Worm (Caenorhabditis elegans) whole organism, L4 larva: Measurements from ENCODE around the gene F31D5.6.

Experiments used
- D1046.2 ChIP-seq: fragments of 200-800 bp; sonication (Bioruptor generic); IDR thresholded peaks from 2 replicates; pipeline ENCODE4 v1.3.6; 2022; ENCODE audit warnings: missing genetic modification characterization, missing compliant biosample characterization
- F26F4.8 ChIP-seq: fragments of 200-800 bp; sonication (Bioruptor generic); conservative IDR thresholded peaks from 2 replicates; pipeline ENCODE4 v1.3.6; 2022; ENCODE audit warnings: missing genetic modification characterization, missing compliant biosample characterization
- F37D6.2 ChIP-seq: sonication (generic microtip); optimal IDR thresholded peaks from 2 replicates; lab custom pipeline; 2016; ENCODE audit warnings: mild to moderate bottlenecking, missing genetic modification characterization, missing compliant biosample characterization
- F44E2.7 ChIP-seq: fragments of 200-800 bp; sonication (Bioruptor generic); IDR thresholded peaks from 2 replicates; pipeline ENCODE4 v2.1.2; 2022; ENCODE audit warnings: missing genetic modification characterization, missing compliant biosample characterization
- F49E8.2 ChIP-seq: sonication (generic microtip); optimal IDR thresholded peaks from 2 replicates; lab custom pipeline; 2016; ENCODE audit warnings: missing compliant biosample characterization, mild to moderate bottlenecking, missing genetic modification characterization, borderline replicate concordance
- Y105C5A.15 ChIP-seq: fragments of 200-800 bp; sonication (Bioruptor generic); IDR thresholded peaks from 2 replicates; pipeline ENCODE4 v1.3.6; 2022; ENCODE audit warnings: missing genetic modification characterization, missing compliant biosample characterization
- Y5F2A.4 ChIP-seq: fragments of 200-800 bp; sonication (Bioruptor generic); optimal IDR thresholded peaks from 2 replicates; lab custom pipeline; 2018; ENCODE audit warnings: mild to moderate bottlenecking, missing genetic modification characterization, missing compliant biosample characterization
- Y75B8A.6 ChIP-seq: fragments of 200-800 bp; sonication (Bioruptor generic); IDR thresholded peaks from 2 replicates; pipeline ENCODE4 v1.3.6; 2022; ENCODE audit warnings: missing genetic modification reagents, missing genetic modification characterization, missing compliant biosample characterization
- aha-1 ChIP-seq: fragments of 150-350 bp; peaks from one replicate; lab custom pipeline; 2014; ENCODE audit warnings: missing biosample characterization, missing genetic modification characterization
- ama-1 ChIP-seq: fragments of 150-350 bp; optimal IDR thresholded peaks from 2 replicates; lab custom pipeline; 2014; ENCODE audit warnings: inconsistent platforms, mixed read lengths
- daf-12 ChIP-seq: fragments of 150-350 bp; optimal IDR thresholded peaks from 2 replicates; lab custom pipeline; 2014; ENCODE audit warnings: missing biosample characterization, missing genetic modification reagents, missing genetic modification characterization
- daf-16 ChIP-seq, 3 experiments: sonication (generic microtip); optimal IDR thresholded peaks; 2 replicates each; lab custom pipeline; 2016 to 2017; ENCODE audit warnings: missing genetic modification characterization in 3 of 3, missing genetic modification reagents in 3 of 3, mild to moderate bottlenecking in 2 of 3, missing compliant biosample characterization in 2 of 3, missing biosample characterization in 1 of 3, moderate library complexity in 1 of 3
- daf-19 ChIP-seq: fragments of 200-800 bp; sonication (Bioruptor generic); conservative IDR thresholded peaks from 2 replicates; pipeline ENCODE4 v1.3.6; 2022; ENCODE audit warnings: missing genetic modification characterization, missing compliant biosample characterization
- dve-1 ChIP-seq: sonication (generic microtip); optimal IDR thresholded peaks from 2 replicates; lab custom pipeline; 2017; ENCODE audit warnings: antibody characterized with exemption, mild to moderate bottlenecking, missing genetic modification characterization, missing compliant biosample characterization; ENCODE audit not compliant: insufficient read depth
- egl-27 ChIP-seq: sonication (generic microtip); optimal IDR thresholded peaks from 3 replicates; lab custom pipeline; 2017; ENCODE audit warnings: missing biosample characterization, missing genetic modification reagents, missing genetic modification characterization
- egl-43 ChIP-seq: fragments of 200-800 bp; sonication (Bioruptor generic); IDR thresholded peaks from 2 replicates; pipeline ENCODE4 v1.3.6; 2022; ENCODE audit warnings: missing genetic modification reagents, missing genetic modification characterization, missing compliant biosample characterization
- fos-1 ChIP-seq: fragments of 150-350 bp; optimal IDR thresholded peaks from 2 replicates; lab custom pipeline; 2014; ENCODE audit warnings: missing biosample characterization, missing genetic modification characterization
- gei-8 ChIP-seq: fragments of 200-800 bp; sonication (Bioruptor generic); optimal IDR thresholded peaks from 2 replicates; lab custom pipeline; 2018; ENCODE audit warnings: mild to moderate bottlenecking, missing genetic modification characterization, missing compliant biosample characterization
- hlh-11 ChIP-seq: fragments of 200-800 bp; sonication (Bioruptor generic); optimal IDR thresholded peaks from 2 replicates; lab custom pipeline; 2018; ENCODE audit warnings: mild to moderate bottlenecking, missing genetic modification characterization, missing compliant biosample characterization
- hmg-1.1 ChIP-seq: fragments of 200-800 bp; sonication (Bioruptor generic); IDR thresholded peaks from 2 replicates; pipeline ENCODE4 v1.3.6; 2022; ENCODE audit warnings: missing genetic modification reagents, missing genetic modification characterization, missing compliant biosample characterization
- jun-1 ChIP-seq: fragments of 150-350 bp; optimal IDR thresholded peaks from 2 replicates; lab custom pipeline; 2014; ENCODE audit warnings: missing biosample characterization, missing genetic modification reagents, missing genetic modification characterization
- lin-13 ChIP-seq: fragments of 150-350 bp; optimal IDR thresholded peaks from 2 replicates; lab custom pipeline; 2014; ENCODE audit warnings: missing biosample characterization, missing genetic modification reagents, missing genetic modification characterization
- nhr-10 ChIP-seq: fragments of 150-350 bp; optimal IDR thresholded peaks from 2 replicates; lab custom pipeline; 2014; ENCODE audit warnings: missing biosample characterization, missing genetic modification characterization
- nhr-25 ChIP-seq: sonication (generic microtip); optimal IDR thresholded peaks from 2 replicates; lab custom pipeline; 2017; ENCODE audit warnings: missing genetic modification characterization, mild to moderate bottlenecking, missing compliant biosample characterization, antibody characterized with exemption, moderate library complexity, borderline replicate concordance; ENCODE audit not compliant: insufficient read depth
- nhr-28 ChIP-seq: fragments of 150-350 bp; optimal IDR thresholded peaks from 2 replicates; lab custom pipeline; 2014; ENCODE audit warnings: missing biosample characterization, missing genetic modification characterization
- nhr-6 ChIP-seq: fragments of 150-350 bp; optimal IDR thresholded peaks from 2 replicates; lab custom pipeline; 2014; ENCODE audit warnings: missing biosample characterization, missing genetic modification characterization
- pha-4 ChIP-seq, 2 experiments: fragments of 150-350 bp in 1 of 2; fragments of 200-800 bp in 1 of 2; sonication (Bioruptor generic) in 1 of 2; IDR thresholded peaks in 1 of 2; optimal IDR thresholded peaks in 1 of 2; 2 replicates each; pipeline versions ENCODE4 v1.3.6 to Lab custom; 2014 to 2022; ENCODE audit warnings: missing genetic modification characterization in 2 of 2, missing genetic modification reagents in 2 of 2, missing biosample characterization in 1 of 2, missing compliant biosample characterization in 1 of 2
- php-3 ChIP-seq: fragments of 200-800 bp; sonication (Bioruptor generic); IDR thresholded peaks from 2 replicates; pipeline ENCODE4 v1.3.6; 2022; ENCODE audit warnings: missing genetic modification reagents, missing genetic modification characterization, missing compliant biosample characterization
- pqm-1 ChIP-seq: sonication (generic microtip); optimal IDR thresholded peaks from 2 replicates; lab custom pipeline; 2017; ENCODE audit warnings: missing biosample characterization, missing genetic modification characterization
- sdz-12 ChIP-seq: fragments of 200-800 bp; sonication (Bioruptor generic); optimal IDR thresholded peaks from 2 replicates; lab custom pipeline; 2018; ENCODE audit warnings: mild to moderate bottlenecking, missing genetic modification characterization, missing compliant biosample characterization
- set-16 ChIP-seq: fragments of 200-800 bp; sonication (Bioruptor generic); IDR thresholded peaks from 2 replicates; pipeline ENCODE4 v1.3.6; 2022; ENCODE audit warnings: missing genetic modification reagents, missing genetic modification characterization, missing compliant biosample characterization
- skn-1 ChIP-seq: fragments of 150-350 bp; optimal IDR thresholded peaks from 2 replicates; lab custom pipeline; 2014; ENCODE audit warnings: missing biosample characterization, missing genetic modification characterization
- snpc-4 ChIP-seq: fragments of 150-350 bp; optimal IDR thresholded peaks from 2 replicates; lab custom pipeline; 2014; ENCODE audit warnings: missing biosample characterization, missing genetic modification characterization
- tag-97 ChIP-seq: fragments of 200-800 bp; sonication (Bioruptor generic); IDR thresholded peaks from 2 replicates; pipeline ENCODE4 v1.3.6; 2022; ENCODE audit warnings: missing genetic modification characterization, missing compliant biosample characterization
- unc-62 ChIP-seq, 3 experiments: fragments of 150-350 bp in 1 of 3; sonication (generic microtip); optimal IDR thresholded peaks in 2 of 3; peaks in 1 of 3; 1 replicate in 1 of 3; 2 replicates in 2 of 3; lab custom pipeline; 2014 to 2017; ENCODE audit warnings: missing biosample characterization in 3 of 3, missing genetic modification characterization in 3 of 3, missing genetic modification reagents in 3 of 3, missing genotype in 1 of 3

The F31D5.6 gene

DNA sequence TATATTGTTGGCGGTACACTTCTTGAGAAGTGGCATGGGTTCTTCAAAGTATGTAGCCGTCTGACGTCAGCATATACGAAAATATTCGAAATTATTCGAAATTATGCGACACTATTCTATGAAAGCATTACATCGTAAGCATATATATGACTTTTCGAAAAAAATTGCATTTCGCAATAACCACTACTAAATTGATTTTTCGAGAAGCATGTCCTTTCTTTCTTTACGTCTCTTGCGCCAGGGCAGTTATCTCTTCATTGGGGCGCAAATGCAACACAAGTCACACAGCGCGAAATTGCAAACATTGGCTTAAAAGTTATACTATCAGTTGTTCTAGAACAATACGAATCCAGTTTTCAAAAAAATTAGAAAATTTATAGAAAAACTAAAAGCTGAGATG lies 35.7 kb upstream of the F31D5.6 start:
- TF ChIP-seq egl-43 (no peak), hmg-1.1 (GFP tag; lab: Robert Waterston, UW) (no peak), gei-8 (GFP tag; lab: Kevin White, UChicago) (no peak)

DNA sequence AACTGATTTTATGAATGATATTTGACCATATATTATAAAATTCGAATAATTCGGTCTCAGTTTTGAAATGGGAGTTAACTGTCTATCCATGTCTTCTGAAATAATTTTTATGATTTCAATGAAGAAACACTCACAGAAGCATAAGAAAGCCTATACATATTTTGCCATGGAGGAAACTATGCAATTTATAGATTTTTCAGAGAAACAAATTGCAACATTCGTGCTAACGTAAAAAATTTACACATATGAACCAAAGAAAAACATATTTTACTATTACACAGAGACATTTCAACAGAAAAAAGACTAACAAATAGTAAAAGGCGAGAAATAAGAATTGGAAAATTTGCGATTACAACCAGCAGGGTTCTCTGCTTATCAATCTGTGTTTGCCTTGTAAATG lies 30.7 kb upstream of the F31D5.6 start, which contains the start of gene R03H10.7:
Gene R03H10.7 (minus strand): TSS at position 101 of the 400 bp plus-strand sequence.
- no peak for TF ChIP-seq pha-4 (GFP tag; IDR thresholded peaks at IDR 0.05; lab: Robert Waterston, UW)
- TF ChIP-seq pha-4 (tag; optimal IDR thresholded peaks at IDR 0.05; lab: Kevin White, UChicago), result no peak
- TF ChIP-seq daf-16 (GFP tag; optimal IDR thresholded peaks at IDR 0.05; lab: Kevin White, UChicago), result no peak
- peak; percentile 19 for TF ChIP-seq daf-16 (tag; optimal IDR thresholded peaks at IDR 0.05; lab: Kevin White, UChicago)
- TF ChIP-seq pqm-1 (tag; lab: Kevin White, UChicago), result peak; percentile 45
- no peak for TF ChIP-seq F37D6.2 (tag; lab: Kevin White, UChicago)
- no peak for TF ChIP-seq ama-1 (lab: Kevin White, UChicago)

ce11 chrII:4179897-4180296 lies 29.6 kb upstream of the F31D5.6 start, which contains the start of gene R03H10.1:
Gene R03H10.1, plus strand, starts transcription at chrII:4180248.
- TF ChIP-seq D1046.2 (no peak), skn-1 (tag; lab: Kevin White, UChicago) (no peak), jun-1 (tag; lab: Kevin White, UChicago) (no peak), php-3 (peak; percentile 71), lin-13 (GFP tag; lab: Kevin White, UChicago) (no peak), daf-16 (GFP tag; optimal IDR thresholded peaks at IDR 0.05; lab: Kevin White, UChicago) (no peak), daf-16 (tag; optimal IDR thresholded peaks at IDR 0.05; lab: Kevin White, UChicago) (peak; percentile 89), Y105C5A.15 (GFP tag; lab: Robert Waterston, UW) (no peak), aha-1 (peak; percentile 76), nhr-28 (tag; lab: Kevin White, UChicago) (peak; percentile 14), F44E2.7 (GFP tag; lab: Robert Waterston, UW) (no peak), hlh-11 (tag; lab: Kevin White, UChicago) (peak; percentile 21), dve-1 (tag; lab: Kevin White, UChicago) (peak; percentile 66)

DNA sequence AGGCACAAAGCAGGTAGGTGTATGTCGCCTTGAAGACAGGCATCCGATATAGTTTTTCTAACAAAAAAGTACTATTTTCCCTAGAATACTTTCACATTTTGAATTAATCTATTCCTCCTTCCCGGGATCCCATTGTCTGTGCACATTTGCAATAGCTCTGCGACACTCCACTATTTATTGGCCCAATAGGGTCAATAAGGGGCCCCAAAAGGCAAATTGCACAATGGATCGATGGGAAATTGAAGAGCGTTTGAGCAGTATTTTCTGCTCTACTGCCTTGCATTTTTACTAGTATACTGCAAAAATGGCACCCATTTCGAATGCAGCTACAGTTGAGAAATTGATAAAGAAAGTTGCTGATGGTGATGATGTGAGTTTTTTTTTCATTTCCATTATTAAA lies 27.1 kb upstream of the F31D5.6 start, which contains the start of gene R03H10.11:
Gene R03H10.11 (plus strand): TSS at position 301 of the 400 bp plus-strand sequence.
- TF ChIP-seq F49E8.2 (tag; lab: Kevin White, UChicago), result no peak
- TF ChIP-seq set-16 (GFP tag; lab: Robert Waterston, UW), result no peak
- no peak for TF ChIP-seq nhr-28 (tag; lab: Kevin White, UChicago)
- TF ChIP-seq Y5F2A.4 (GFP tag; lab: Kevin White, UChicago), result no peak
- TF ChIP-seq Y75B8A.6 (GFP tag; lab: Robert Waterston, UW), result no peak
- no peak for TF ChIP-seq daf-12 (tag; lab: Kevin White, UChicago)
- TF ChIP-seq nhr-10, result no peak
- TF ChIP-seq dve-1 (tag; lab: Kevin White, UChicago), result no peak
- TF ChIP-seq tag-97 (GFP tag; lab: Robert Waterston, UW), result no peak
- TF ChIP-seq fos-1, result no peak
- TF ChIP-seq snpc-4 (tag; lab: Kevin White, UChicago), result no peak
- TF ChIP-seq nhr-6 (tag; lab: Kevin White, UChicago), result no peak
- no peak for TF ChIP-seq nhr-25 (tag; lab: Kevin White, UChicago)
- no peak for TF ChIP-seq F26F4.8 (GFP tag; lab: Robert Waterston, UW)
- no peak for TF ChIP-seq daf-16 (GFP tag; optimal IDR thresholded peaks at IDR 0.05; lab: Kevin White, UChicago)
- no peak for TF ChIP-seq daf-16 (tag; optimal IDR thresholded peaks at IDR 0.05; lab: Kevin White, UChicago)
- no peak for TF ChIP-seq jun-1 (tag; lab: Kevin White, UChicago)
- TF ChIP-seq daf-19 (GFP tag; lab: Robert Waterston, UW), result no peak
- TF ChIP-seq unc-62 (GFP tag; optimal IDR thresholded peaks at IDR 0.05 in 1 of 2; lab: Kevin White, UChicago), result no peak
- no peak for TF ChIP-seq unc-62 (tag; optimal IDR thresholded peaks at IDR 0.05; lab: Kevin White, UChicago)
- no peak for TF ChIP-seq sdz-12 (GFP tag; lab: Kevin White, UChicago)
- no peak for TF ChIP-seq egl-27
